Worm (Caenorhabditis elegans): ENCODE data around the gene C30H6.9.

C30H6.9 gene

ce11 chrIV:17380061-17380680 lies at the start of gene C30H6.9, which contains the start of gene dlat-2:
C30H6.9 (minus strand) TSS chrIV:17380170.
dlat-2 (plus strand) TSS chrIV:17380626.
- peak; percentile 71 for TF ChIP-seq lin-15B (tag; optimal IDR thresholded peaks at IDR 0.05)
- no peak for TF ChIP-seq elt-1 (tag; optimal IDR thresholded peaks at IDR 0.05)
- peak; percentile 24 for TF ChIP-seq hmg-11 (tag; optimal IDR thresholded peaks at IDR 0.05)
- no peak for TF ChIP-seq ceh-28 (tag; optimal IDR thresholded peaks at IDR 0.05)
- no peak for TF ChIP-seq ceh-16 (tag; optimal IDR thresholded peaks at IDR 0.05)
- no peak for TF ChIP-seq ceh-82 (tag; optimal IDR thresholded peaks at IDR 0.05)
- no peak for TF ChIP-seq ztf-4 (tag; optimal IDR thresholded peaks at IDR 0.05)
- TF ChIP-seq fos-1 (tag; optimal IDR thresholded peaks at IDR 0.05), result no peak
- TF ChIP-seq ceh-9 (tag; optimal IDR thresholded peaks at IDR 0.05), result no peak
- TF ChIP-seq daf-12 (tag; optimal IDR thresholded peaks at IDR 0.05), result no peak
- no peak for TF ChIP-seq aly-2 (tag; optimal IDR thresholded peaks at IDR 0.05)
- TF ChIP-seq snpc-4 (tag; optimal IDR thresholded peaks at IDR 0.05), result peak; percentile 43
- TF ChIP-seq unc-62 (GFP tag; optimal IDR thresholded peaks at IDR 0.05), result no peak
- TF ChIP-seq ZK546.5 (tag; optimal IDR thresholded peaks at IDR 0.05), result no peak
- TF ChIP-seq jun-1 (tag; optimal IDR thresholded peaks at IDR 0.05), result no peak
- TF ChIP-seq mdl-1 (tag; optimal IDR thresholded peaks at IDR 0.05), result no peak
- TF ChIP-seq eor-1 (tag; optimal IDR thresholded peaks at IDR 0.05), result no peak
- no peak for TF ChIP-seq ztf-11 (tag; optimal IDR thresholded peaks at IDR 0.05)
- no peak for TF ChIP-seq unc-39 (tag; optimal IDR thresholded peaks at IDR 0.05)
- TF ChIP-seq mml-1 (tag; optimal IDR thresholded peaks at IDR 0.05), result no peak
- no peak for TF ChIP-seq lin-39 (tag; optimal IDR thresholded peaks at IDR 0.05)
- no peak for TF ChIP-seq nhr-237 (tag; optimal IDR thresholded peaks at IDR 0.05)
- TF ChIP-seq zag-1 (tag; optimal IDR thresholded peaks at IDR 0.05), result no peak
- peak; percentile 94 for TF ChIP-seq pha-4 (tag; optimal IDR thresholded peaks at IDR 0.05)
- TF ChIP-seq elt-2 (tag; optimal IDR thresholded peaks at IDR 0.05), result peak; percentile 8
- no peak for TF ChIP-seq nhr-25 (tag; optimal IDR thresholded peaks at IDR 0.05)
- no peak for TF ChIP-seq egl-5 (tag; optimal IDR thresholded peaks at IDR 0.05)
- TF ChIP-seq nfya-1 (tag; optimal IDR thresholded peaks at IDR 0.05; ENCODE audit: insufficient read depth), result peak; percentile 24
- TF ChIP-seq nhr-76 (tag; optimal IDR thresholded peaks at IDR 0.05), result no peak
- no peak for TF ChIP-seq nhr-67 (tag; optimal IDR thresholded peaks at IDR 0.05)
- no peak for TF ChIP-seq nhr-43 (tag; optimal IDR thresholded peaks at IDR 0.05; ENCODE audit: poor library complexity, severe bottlenecking)
- TF ChIP-seq nhr-12 (tag; optimal IDR thresholded peaks at IDR 0.05), result no peak
- TF ChIP-seq skn-1 (tag; optimal IDR thresholded peaks at IDR 0.05), result no peak
- no peak for TF ChIP-seq fkh-10 (GFP tag; optimal IDR thresholded peaks at IDR 0.05)
- no peak for TF ChIP-seq pqm-1 (tag; optimal IDR thresholded peaks at IDR 0.05)
- TF ChIP-seq R02D3.7 (tag; optimal IDR thresholded peaks at IDR 0.05), result no peak
- no peak for TF ChIP-seq sea-2 (GFP tag; optimal IDR thresholded peaks at IDR 0.05)
- no peak for TF ChIP-seq tbx-2 (tag; optimal IDR thresholded peaks at IDR 0.05)
- TF ChIP-seq egl-27 (tag; optimal IDR thresholded peaks at IDR 0.05), result no peak
- no peak for TF ChIP-seq nhr-11 (tag; optimal IDR thresholded peaks at IDR 0.05)
- no peak for TF ChIP-seq ama-1 (optimal IDR thresholded peaks at IDR 0.05)

- no peak for TF ChIP-seq elt-3 (tag; optimal IDR thresholded peaks at IDR 0.05)
- no peak for TF ChIP-seq fkh-10 (GFP tag; optimal IDR thresholded peaks at IDR 0.05)
- TF ChIP-seq hmg-11 (tag; optimal IDR thresholded peaks at IDR 0.05), result no peak
- TF ChIP-seq nhr-28 (tag; optimal IDR thresholded peaks at IDR 0.05), result no peak
- TF ChIP-seq nhr-11 (tag; optimal IDR thresholded peaks at IDR 0.05), result no peak
- TF ChIP-seq fos-1 (tag; optimal IDR thresholded peaks at IDR 0.05), result no peak
- TF ChIP-seq ceh-28 (tag; optimal IDR thresholded peaks at IDR 0.05), result no peak
- TF ChIP-seq egl-27 (tag; optimal IDR thresholded peaks at IDR 0.05), result no peak
- no peak for TF ChIP-seq ama-1 (optimal IDR thresholded peaks at IDR 0.05)
- no peak for TF ChIP-seq lin-15B (tag; optimal IDR thresholded peaks at IDR 0.05)
- TF ChIP-seq jun-1 (tag; optimal IDR thresholded peaks at IDR 0.05), result no peak
- no peak for TF ChIP-seq pha-4 (tag; optimal IDR thresholded peaks at IDR 0.05)
- no peak for TF ChIP-seq nhr-12 (tag; optimal IDR thresholded peaks at IDR 0.05)
- TF ChIP-seq mml-1 (tag; optimal IDR thresholded peaks at IDR 0.05), result no peak
- no peak for TF ChIP-seq ceh-82 (tag; optimal IDR thresholded peaks at IDR 0.05)
These were observed 47.5 kb upstream of the C30H6.9 start, which contains the start of gene C06A12.3 for ce11 chrIV:17427423-17427822. C06A12.3 (plus strand) TSS chrIV:17427723.

Measured in whole organism, L3 larva.